Worm (Caenorhabditis elegans) whole organism, L1 larva: ENCODE results near the gene ZK353.9.

ENCODE experiments used
- aly-2 ChIP-seq: fragments of 150-350 bp; optimal IDR thresholded peaks from 2 replicates; lab custom pipeline; 2014; ENCODE audit warnings: missing biosample characterization, missing genetic modification characterization
- blmp-1 ChIP-seq: fragments of 150-350 bp; optimal IDR thresholded peaks from 2 replicates; lab custom pipeline; 2014; ENCODE audit warnings: missing biosample characterization, missing genetic modification characterization
- ceh-63 ChIP-seq: fragments of 200-800 bp; sonication (Bioruptor generic); optimal IDR thresholded peaks from 2 replicates; lab custom pipeline; 2018; ENCODE audit warnings: mild to moderate bottlenecking, missing genetic modification characterization, missing compliant biosample characterization
- ceh-90 ChIP-seq: sonication (generic microtip); optimal IDR thresholded peaks from 2 replicates; lab custom pipeline; 2016; ENCODE audit warnings: missing genetic modification characterization, missing compliant biosample characterization
- ces-1 ChIP-seq: fragments of 150-350 bp; optimal IDR thresholded peaks from 2 replicates; lab custom pipeline; 2014; ENCODE audit warnings: missing biosample characterization, missing genetic modification reagents, missing genetic modification characterization
- dpl-1 ChIP-seq, 3 experiments: fragments of 150-350 bp in 2 of 3; sonication (generic microtip) in 1 of 3; optimal IDR thresholded peaks; 2 replicates each; lab custom pipeline; 2014 to 2017; ENCODE audit warnings: missing biosample characterization in 3 of 3, missing genetic modification characterization in 3 of 3, missing genetic modification reagents in 3 of 3
- efl-1 ChIP-seq, 4 experiments: fragments of 150-350 bp; optimal IDR thresholded peaks in 3 of 4; peaks in 1 of 4; 1 replicate in 1 of 4; 2 replicates in 3 of 4; lab custom pipeline; 2014; ENCODE audit warnings: missing biosample characterization in 2 of 4, missing genetic modification characterization in 2 of 4, missing genetic modification reagents in 2 of 4
- egl-13 ChIP-seq: sonication (generic microtip); optimal IDR thresholded peaks from 2 replicates; lab custom pipeline; 2016; ENCODE audit warnings: missing genotype, missing genetic modification reagents, missing genetic modification characterization, missing compliant biosample characterization
- elt-2 ChIP-seq: sonication (generic microtip); optimal IDR thresholded peaks from 2 replicates; lab custom pipeline; 2016; ENCODE audit warnings: missing genetic modification characterization, mild to moderate bottlenecking, inconsistent platforms, missing compliant biosample characterization, missing genetic modification reagents
- fkh-4 ChIP-seq: sonication (generic microtip); optimal IDR thresholded peaks from 2 replicates; lab custom pipeline; 2016; ENCODE audit warnings: missing compliant biosample characterization, missing genetic modification characterization, borderline replicate concordance
- hlh-17 ChIP-seq: fragments of 200-800 bp; sonication (Bioruptor generic); optimal IDR thresholded peaks from 2 replicates; lab custom pipeline; 2018; ENCODE audit warnings: missing genetic modification characterization, mild to moderate bottlenecking, missing compliant biosample characterization, moderate library complexity, borderline replicate concordance
- jun-1 ChIP-seq: fragments of 150-350 bp; optimal IDR thresholded peaks from 2 replicates; lab custom pipeline; 2014; ENCODE audit warnings: missing biosample characterization, missing genetic modification reagents, missing genetic modification characterization
- lin-14 ChIP-seq: fragments of 200-800 bp; sonication (Bioruptor generic); optimal IDR thresholded peaks from 2 replicates; lab custom pipeline; 2018; ENCODE audit warnings: mild to moderate bottlenecking, missing genetic modification characterization, moderate library complexity, missing compliant biosample characterization
- lsy-2 ChIP-seq, 2 experiments: fragments of 150-350 bp; optimal IDR thresholded peaks; 2 replicates each; lab custom pipeline; 2014; ENCODE audit warnings: missing biosample characterization in 2 of 2, missing genetic modification characterization in 2 of 2
- mdl-1 ChIP-seq, 2 experiments: fragments of 150-350 bp; optimal IDR thresholded peaks; 2 replicates each; lab custom pipeline; 2014 to 2017; ENCODE audit warnings: missing biosample characterization in 2 of 2, missing genetic modification characterization in 2 of 2, inconsistent platforms in 1 of 2
- mef-2 ChIP-seq: fragments of 150-350 bp; optimal IDR thresholded peaks from 2 replicates; lab custom pipeline; 2014; ENCODE audit warnings: missing biosample characterization, missing genetic modification characterization
- nhr-11 ChIP-seq: fragments of 150-350 bp; optimal IDR thresholded peaks from 2 replicates; lab custom pipeline; 2014; ENCODE audit warnings: missing biosample characterization, missing genetic modification characterization
- nhr-20 ChIP-seq: sonication (generic microtip); optimal IDR thresholded peaks from 2 replicates; lab custom pipeline; 2016; ENCODE audit warnings: mild to moderate bottlenecking, missing genetic modification characterization, missing compliant biosample characterization
- nhr-47 ChIP-seq: sonication (generic microtip); optimal IDR thresholded peaks from 2 replicates; lab custom pipeline; 2016; ENCODE audit warnings: mild to moderate bottlenecking, missing genetic modification characterization, moderate library complexity, missing compliant biosample characterization
- nhr-71 ChIP-seq: sonication (generic microtip); optimal IDR thresholded peaks from 2 replicates; lab custom pipeline; 2016; ENCODE audit warnings: mild to moderate bottlenecking, missing genetic modification characterization, moderate library complexity, missing compliant biosample characterization
- nhr-77 ChIP-seq: fragments of 150-350 bp; optimal IDR thresholded peaks from 2 replicates; lab custom pipeline; 2014; ENCODE audit warnings: missing biosample characterization, missing genetic modification characterization
- nhr-85 ChIP-seq: sonication (generic microtip); peaks from one replicate; lab custom pipeline; 2016; ENCODE audit warnings: missing genetic modification characterization, inconsistent platforms, missing compliant biosample characterization
- pag-3 ChIP-seq: sonication (generic microtip); optimal IDR thresholded peaks from 2 replicates; lab custom pipeline; 2017; ENCODE audit warnings: missing genetic modification characterization, mild to moderate bottlenecking, missing compliant biosample characterization, antibody characterized with exemption, borderline replicate concordance; ENCODE audit not compliant: insufficient read depth
- pax-3 ChIP-seq: fragments of 200-800 bp; sonication (Bioruptor generic); optimal IDR thresholded peaks from 2 replicates; lab custom pipeline; 2018; ENCODE audit warnings: mild to moderate bottlenecking, missing genetic modification characterization, moderate library complexity, missing compliant biosample characterization
- pqm-1 ChIP-seq: sonication (generic microtip); optimal IDR thresholded peaks from 3 replicates; lab custom pipeline; 2017; ENCODE audit warnings: missing biosample characterization, missing genetic modification characterization
- swsn-7 ChIP-seq: sonication (generic microtip); optimal IDR thresholded peaks from 2 replicates; lab custom pipeline; 2016; ENCODE audit warnings: missing genetic modification characterization, missing compliant biosample characterization
- tlp-1 ChIP-seq: fragments of 150-350 bp; optimal IDR thresholded peaks from 2 replicates; lab custom pipeline; 2014; ENCODE audit warnings: missing biosample characterization, missing genetic modification characterization
- unc-86 ChIP-seq: sonication (generic microtip); optimal IDR thresholded peaks from 2 replicates; lab custom pipeline; 2016; ENCODE audit warnings: missing genetic modification characterization, missing compliant biosample characterization
- unc-98 ChIP-seq: fragments of 200-800 bp; sonication (Bioruptor generic); IDR thresholded peaks from 2 replicates; pipeline ENCODE4 v1.3.6; 2022; ENCODE audit warnings: missing genetic modification characterization, missing compliant biosample characterization
- vab-15 ChIP-seq: sonication (generic microtip); optimal IDR thresholded peaks from 2 replicates; lab custom pipeline; 2017; ENCODE audit warnings: missing genotype, mild to moderate bottlenecking, missing genetic modification characterization, missing compliant biosample characterization
- xbp-1 ChIP-seq: sonication (generic microtip); optimal IDR thresholded peaks from 2 replicates; lab custom pipeline; 2016; ENCODE audit warnings: missing genetic modification characterization, missing compliant biosample characterization
- ztf-11 ChIP-seq, 2 experiments: sonication (generic microtip); optimal IDR thresholded peaks; 2 replicates each; lab custom pipeline; 2016 to 2017; ENCODE audit warnings: missing genetic modification characterization in 2 of 2, missing biosample characterization in 1 of 2, missing compliant biosample characterization in 1 of 2

The ZK353.9 gene

DNA sequence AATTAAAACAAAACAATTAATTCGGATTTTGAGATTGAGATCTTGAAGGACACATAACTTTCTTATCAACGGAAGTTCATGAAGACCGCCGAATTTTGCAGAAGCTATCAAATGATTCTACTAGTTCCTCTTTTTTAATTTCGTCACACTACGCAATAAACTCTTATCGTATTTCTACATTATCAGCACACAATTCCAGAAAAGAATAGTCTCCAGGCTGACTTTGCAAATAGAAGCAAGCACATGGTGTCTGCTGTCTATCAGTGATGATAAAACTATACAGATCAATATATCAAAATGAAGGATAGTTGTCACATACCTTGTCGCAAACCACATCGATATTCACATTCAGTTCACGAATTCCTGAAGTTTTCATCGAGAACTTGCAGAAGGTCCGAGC is 8.8 kb upstream of the ZK353.9 start:
- peak in 1 of 2 experiments; percentile 23 for TF ChIP-seq mdl-1 (tag; optimal IDR thresholded peaks at IDR 0.05; lab: Kevin White, UChicago)
- TF ChIP-seq nhr-20 = peak; percentile 26
- TF ChIP-seq nhr-71 (tag; lab: Kevin White, UChicago) = peak; percentile 11
- no peak for TF ChIP-seq pag-3 (tag; lab: Kevin White, UChicago)
- TF ChIP-seq nhr-77 = no peak
- TF ChIP-seq tlp-1 (tag; lab: Kevin White, UChicago) = peak; percentile 79
- TF ChIP-seq efl-1 (optimal IDR thresholded peaks at IDR 0.05; lab: Kevin White, UChicago) = no peak
- peak in 1 of 2 experiments; percentile 78 for TF ChIP-seq efl-1 (GFP tag; optimal IDR thresholded peaks at IDR 0.05 in 1 of 2; lab: Kevin White, UChicago)
- no peak for TF ChIP-seq ceh-63 (GFP tag; lab: Kevin White, UChicago)
- no peak for TF ChIP-seq ztf-11 (tag; optimal IDR thresholded peaks at IDR 0.05; lab: Kevin White, UChicago)
- TF ChIP-seq elt-2 = peak; percentile 97
- TF ChIP-seq pqm-1 (tag; lab: Kevin White, UChicago) = peak; percentile 97
- peak; percentile 7 for TF ChIP-seq lin-14
- no peak for TF ChIP-seq ces-1 (GFP tag; lab: Kevin White, UChicago)
- peak; percentile 44 for TF ChIP-seq jun-1
- TF ChIP-seq, all 84 proteins: peak for 9

- TF ChIP-seq swsn-7 (tag; lab: Kevin White, UChicago) = no peak
- TF ChIP-seq unc-98 (GFP tag; lab: Robert Waterston, UW) = no peak
- TF ChIP-seq aly-2 (tag; lab: Kevin White, UChicago) = no peak
- no peak for TF ChIP-seq hlh-17
- TF ChIP-seq fkh-4 (tag; lab: Kevin White, UChicago) = no peak
- TF ChIP-seq unc-86 = no peak
- no peak for TF ChIP-seq blmp-1
- TF ChIP-seq pqm-1 (tag; lab: Kevin White, UChicago) = no peak
- TF ChIP-seq ceh-90 (tag; lab: Kevin White, UChicago) = no peak
- TF ChIP-seq pax-3 (tag; lab: Kevin White, UChicago) = no peak
- TF ChIP-seq nhr-11 = no peak
These were observed 7.4 kb upstream of the ZK353.9 start, which contains the start of gene lap-1 for ce11 chrIII:8401887-8402286. lap-1 (minus strand) TSS chrIII:8401928.

ce11 chrIII:8402633-8403032 is 6.7 kb upstream of the ZK353.9 start:
- TF ChIP-seq lin-14 (no peak), vab-15 (tag; lab: Kevin White, UChicago) (no peak), mef-2 (tag; lab: Kevin White, UChicago) (no peak), jun-1 (no peak), mdl-1 (tag; optimal IDR thresholded peaks at IDR 0.05; lab: Kevin White, UChicago) (no peak)

ce11 chrIII:8403507-8403906 is 5.8 kb upstream of the ZK353.9 start, which contains the start of gene cutc-1:
cutc-1 (minus strand) TSS chrIII:8403607.
- TF ChIP-seq jun-1 (no peak), pag-3 (tag; lab: Kevin White, UChicago) (no peak), nhr-47 (tag; lab: Kevin White, UChicago) (no peak), egl-13 (tag; lab: Kevin White, UChicago) (no peak), nhr-85 (tag; lab: Kevin White, UChicago) (no peak)

- peak in 1 of 3 experiments; percentile 27 for TF ChIP-seq dpl-1 (GFP tag; optimal IDR thresholded peaks at IDR 0.05; lab: Kevin White, UChicago)
- TF ChIP-seq efl-1 (optimal IDR thresholded peaks at IDR 0.05; lab: Kevin White, UChicago) = no peak
- TF ChIP-seq efl-1 (GFP tag; optimal IDR thresholded peaks at IDR 0.05 in 1 of 2; lab: Kevin White, UChicago) = peak in 1 of 2 experiments; percentile 92
- TF ChIP-seq xbp-1 (tag; lab: Kevin White, UChicago) = peak; percentile 51
- peak; percentile 7 for TF ChIP-seq lin-14
- peak in 1 of 2 experiments; percentile 31 for TF ChIP-seq lsy-2 (tag; optimal IDR thresholded peaks at IDR 0.05; lab: Kevin White, UChicago)
- no peak for TF ChIP-seq unc-86
- no peak for TF ChIP-seq pag-3 (tag; lab: Kevin White, UChicago)
- TF ChIP-seq aly-2 (tag; lab: Kevin White, UChicago) = no peak
These were observed 3.8 kb upstream of the ZK353.9 start, which contains the start of the genes ubxn-4 and cyy-1 for ce11 chrIII:8405449-8405962. ubxn-4 (minus strand) TSS chrIII:8405562. cyy-1 (plus strand) TSS chrIII:8405874.
